Fruit fly (Drosophila melanogaster): ENCODE measurements around the gene tos.

tos gene

dm6 chr2L:18693877-18694723 is 12.2 kb upstream of the tos start (continued):
- TF ChIP-seq Poxn (GFP tag; IDR thresholded peaks at IDR 0.05) (no peak), ems (GFP tag; optimal IDR thresholded peaks at IDR 0.05) (peak; percentile 41), D19B (GFP tag; optimal IDR thresholded peaks at IDR 0.05) (peak; percentile 83), rib (GFP tag; IDR thresholded peaks at IDR 0.05) (peak; percentile 68), CG2199 (GFP tag; IDR thresholded peaks at IDR 0.05) (peak; percentile 74; the same call in 2 of the 3 replicates), Hr3 (GFP tag; optimal IDR thresholded peaks at IDR 0.05) (no peak), CG14965 (GFP tag; optimal IDR thresholded peaks at IDR 0.05; ENCODE audit: borderline replicate concordance) (no peak), CG10209 (GFP tag; optimal IDR thresholded peaks at IDR 0.05) (peak; percentile 63), chn (GFP tag; optimal IDR thresholded peaks at IDR 0.05) (peak; percentile 49), Pdp1 (GFP tag; optimal IDR thresholded peaks at IDR 0.05) (peak; percentile 62 to 65), CG10654 (GFP tag; optimal IDR thresholded peaks at IDR 0.05) (peak; percentile 4), CG10979 (tag; optimal IDR thresholded peaks at IDR 0.05) (peak; percentile 12), Fer3 (tag; optimal IDR thresholded peaks at IDR 0.05) (peak; percentile 16), CG15269 (tag; optimal IDR thresholded peaks at IDR 0.05) (peak; percentile 45), CG12155 (GFP tag; optimal IDR thresholded peaks at IDR 0.05) (peak; percentile 57), CG17186 (GFP tag; optimal IDR thresholded peaks at IDR 0.05) (no peak), pan (optimal IDR thresholded peaks at IDR 0.05) (no peak), pan (GFP tag; optimal IDR thresholded peaks at IDR 0.05 in 1 of 2, IDR thresholded peaks at IDR 0.05 in 1 of 2) (peak in 1 of 2 experiments; percentile 78), twi (tag; optimal IDR thresholded peaks at IDR 0.05) (no peak), CG17612 (GFP tag; IDR thresholded peaks at IDR 0.05) (0 out of 2 replicates have a peak, but pooled peaks have one; percentile 12), sens (GFP tag) (peak; percentile 93), ara (GFP tag; IDR thresholded peaks at IDR 0.05) (peak; percentile 64), CG17361 (GFP tag; IDR thresholded peaks at IDR 0.05) (peak; percentile 71), Drgx (GFP tag; IDR thresholded peaks at IDR 0.05) (peak; percentile 43; the same call in 1 of the 2 replicates), ab (GFP tag; optimal IDR thresholded peaks at IDR 0.05) (peak; percentile 27), her (GFP tag; optimal IDR thresholded peaks at IDR 0.05) (peak; percentile 74), jumu (GFP tag; optimal IDR thresholded peaks at IDR 0.05) (peak; percentile 67), CG13123 (GFP tag; optimal IDR thresholded peaks at IDR 0.05) (peak; percentile 48), CG32767 (GFP tag; IDR thresholded peaks at IDR 0.05) (no peak), vnd (GFP tag; IDR thresholded peaks at IDR 0.05; ENCODE audit: partially characterized antibody) (no peak), cas (GFP tag; IDR thresholded peaks at IDR 0.05) (no peak), mld (GFP tag; IDR thresholded peaks at IDR 0.05; ENCODE audit: partially characterized antibody) (no peak), E2f2 (GFP tag; IDR thresholded peaks at IDR 0.05) (peak; percentile 73; the same call in 1 of the 2 replicates), CG34422 (GFP tag; IDR thresholded peaks at IDR 0.05) (peak; percentile 45; the same call in 1 of the 3 replicates), CG12942 (GFP tag; optimal IDR thresholded peaks at IDR 0.05) (peak; percentile 31), CG15601 (tag; optimal IDR thresholded peaks at IDR 0.05) (no peak), unpg (GFP tag; optimal IDR thresholded peaks at IDR 0.05) (peak; percentile 59), az2 (GFP tag; optimal IDR thresholded peaks at IDR 0.05) (peak; percentile 44), Hsf (GFP tag; optimal IDR thresholded peaks at IDR 0.05) (peak; percentile 51), ham (GFP tag; IDR thresholded peaks at IDR 0.05) (no peak), CG10462 (GFP tag; optimal IDR thresholded peaks at IDR 0.05) (no peak), knrl (GFP tag; IDR thresholded peaks at IDR 0.05; ENCODE audit: partially characterized antibody) (peak; percentile 32; the same call in 1 of the 3 replicates), CG31224 (GFP tag; IDR thresholded peaks at IDR 0.05) (0 out of 2 replicates have a peak, but pooled peaks have one; percentile 18), Dip2 (GFP tag; IDR thresholded peaks at IDR 0.05) (no peak), CG11247 (GFP tag; IDR thresholded peaks at IDR 0.05) (peak; percentile 71), scrt (GFP tag; optimal IDR thresholded peaks at IDR 0.05) (peak; percentile 40), slou (GFP tag; optimal IDR thresholded peaks at IDR 0.05) (no peak), ewg (GFP tag; optimal IDR thresholded peaks at IDR 0.05) (peak; percentile 6), CG13424 (tag; optimal IDR thresholded peaks at IDR 0.05) (peak; percentile 60)

All from whole organism, embryonic.